Worm (Caenorhabditis elegans) whole organism, mixed stage, embryonic: ENCODE data around the gene cbp-2.

Source experiments
- lsy-2 ChIP-seq: fragments of 150-350 bp; optimal IDR thresholded peaks from 2 replicates; lab custom pipeline; 2014; ENCODE audit warnings: missing biosample characterization, missing genetic modification characterization
- sem-2 ChIP-seq: fragments of 200-800 bp; sonication (Bioruptor generic); optimal IDR thresholded peaks from 2 replicates; lab custom pipeline; 2018; ENCODE audit warnings: mild to moderate bottlenecking, missing genetic modification characterization, missing compliant biosample characterization
- unc-39 ChIP-seq: fragments of 150-350 bp; optimal IDR thresholded peaks from 2 replicates; lab custom pipeline; 2014; ENCODE audit warnings: missing biosample characterization, missing genetic modification characterization

ce11 chrIII:9922310-9922709 lies 664 bp upstream of the cbp-2 start:
- TF ChIP-seq lsy-2 (tag; lab: Kevin White, UChicago) (no peak), unc-39 (no peak), sem-2 (no peak)
